Worm (Caenorhabditis elegans) whole organism, L3 larva: ENCODE data around the gene wrb-1.

Experiments
- R02D3.7 ChIP-seq: fragments of 150-350 bp; optimal IDR thresholded peaks from 2 replicates; lab custom pipeline; 2014; ENCODE audit warnings: missing biosample characterization, missing genetic modification characterization
- aly-2 ChIP-seq: fragments of 150-350 bp; optimal IDR thresholded peaks from 2 replicates; lab custom pipeline; 2014; ENCODE audit warnings: missing biosample characterization, missing genetic modification characterization
- ceh-16 ChIP-seq: sonication (generic microtip); optimal IDR thresholded peaks from 2 replicates; lab custom pipeline; 2017; ENCODE audit warnings: missing biosample characterization, missing genetic modification characterization
- ceh-28 ChIP-seq: fragments of 150-350 bp; optimal IDR thresholded peaks from 2 replicates; lab custom pipeline; 2014; ENCODE audit warnings: missing biosample characterization, missing genetic modification reagents, missing genetic modification characterization
- ceh-82 ChIP-seq: fragments of 150-350 bp; optimal IDR thresholded peaks from 2 replicates; lab custom pipeline; 2014; ENCODE audit warnings: missing biosample characterization, missing genetic modification characterization
- elt-2 ChIP-seq: sonication (generic microtip); optimal IDR thresholded peaks from 2 replicates; lab custom pipeline; 2016; ENCODE audit warnings: missing genetic modification reagents, mild to moderate bottlenecking, missing genetic modification characterization, missing compliant biosample characterization
- elt-3 ChIP-seq, 3 experiments: fragments of 150-350 bp in 1 of 3; sonication (generic microtip) in 2 of 3; optimal IDR thresholded peaks; 2 replicates in 2 of 3; 4 replicates in 1 of 3; lab custom pipeline; 2014 to 2017; ENCODE audit warnings: missing biosample characterization in 3 of 3, missing genetic modification characterization in 3 of 3
- eor-1 ChIP-seq, 2 experiments: fragments of 150-350 bp; optimal IDR thresholded peaks; 2 replicates each; lab custom pipeline; 2014 to 2018; ENCODE audit warnings: missing biosample characterization in 2 of 2, missing genetic modification characterization in 2 of 2
- hmg-11 ChIP-seq: sonication (generic microtip); optimal IDR thresholded peaks from 2 replicates; lab custom pipeline; 2016; ENCODE audit warnings: missing genetic modification characterization, missing compliant biosample characterization
- jun-1 ChIP-seq: fragments of 150-350 bp; optimal IDR thresholded peaks from 2 replicates; lab custom pipeline; 2014; ENCODE audit warnings: missing biosample characterization, missing genetic modification reagents, missing genetic modification characterization
- lin-15B ChIP-seq: fragments of 150-350 bp; optimal IDR thresholded peaks from 2 replicates; lab custom pipeline; 2014; ENCODE audit warnings: missing biosample characterization, missing genetic modification characterization
- lsy-12 ChIP-seq: sonication (generic microtip); optimal IDR thresholded peaks from 2 replicates; lab custom pipeline; 2016; ENCODE audit warnings: mild to moderate bottlenecking, missing genetic modification characterization, missing compliant biosample characterization
- nfya-1 ChIP-seq: sonication (generic microtip); optimal IDR thresholded peaks from 2 replicates; lab custom pipeline; 2017; ENCODE audit warnings: missing genetic modification characterization, mild to moderate bottlenecking, missing compliant biosample characterization, antibody characterized with exemption, moderate library complexity; ENCODE audit not compliant: insufficient read depth
- nhr-11 ChIP-seq: fragments of 150-350 bp; optimal IDR thresholded peaks from 2 replicates; lab custom pipeline; 2014; ENCODE audit warnings: missing biosample characterization, missing genetic modification characterization
- nhr-23 ChIP-seq: fragments of 150-350 bp; optimal IDR thresholded peaks from 2 replicates; lab custom pipeline; 2014; ENCODE audit warnings: missing biosample characterization, missing genetic modification reagents, missing genetic modification characterization
- nhr-237 ChIP-seq: fragments of 150-350 bp; optimal IDR thresholded peaks from 2 replicates; lab custom pipeline; 2014; ENCODE audit warnings: missing biosample characterization, missing genetic modification characterization
- nhr-43 ChIP-seq: sonication (generic microtip); optimal IDR thresholded peaks from 2 replicates; lab custom pipeline; 2016; ENCODE audit warnings: mild to moderate bottlenecking, missing genetic modification characterization, missing compliant biosample characterization; ENCODE audit not compliant: poor library complexity, severe bottlenecking
- nhr-77 ChIP-seq: fragments of 150-350 bp; optimal IDR thresholded peaks from 2 replicates; lab custom pipeline; 2014; ENCODE audit warnings: missing biosample characterization, missing genetic modification characterization
- pha-4 ChIP-seq: fragments of 150-350 bp; optimal IDR thresholded peaks from 2 replicates; lab custom pipeline; 2014; ENCODE audit warnings: missing biosample characterization, missing genetic modification reagents, missing genetic modification characterization
- pqm-1 ChIP-seq: fragments of 150-350 bp; optimal IDR thresholded peaks from 2 replicates; lab custom pipeline; 2017; ENCODE audit warnings: missing biosample characterization, missing genetic modification characterization, inconsistent platforms
- sea-2 ChIP-seq: fragments of 150-350 bp; sonication (generic microtip); optimal IDR thresholded peaks from 4 replicates; lab custom pipeline; 2014; ENCODE audit warnings: missing biosample characterization, missing genetic modification reagents, missing genetic modification characterization
- snpc-4 ChIP-seq: fragments of 150-350 bp; optimal IDR thresholded peaks from 2 replicates; lab custom pipeline; 2014; ENCODE audit warnings: missing biosample characterization, missing genetic modification characterization
- tbx-2 ChIP-seq: sonication (generic microtip); optimal IDR thresholded peaks from 2 replicates; lab custom pipeline; 2016; ENCODE audit warnings: mild to moderate bottlenecking, missing genetic modification characterization, missing compliant biosample characterization
- unc-39 ChIP-seq: sonication (generic microtip); optimal IDR thresholded peaks from 4 replicates; lab custom pipeline; 2017; ENCODE audit warnings: missing biosample characterization, missing genetic modification characterization
- zag-1 ChIP-seq: fragments of 150-350 bp; optimal IDR thresholded peaks from 2 replicates; lab custom pipeline; 2014; ENCODE audit warnings: missing biosample characterization, missing genetic modification characterization

wrb-1 gene

DNA sequence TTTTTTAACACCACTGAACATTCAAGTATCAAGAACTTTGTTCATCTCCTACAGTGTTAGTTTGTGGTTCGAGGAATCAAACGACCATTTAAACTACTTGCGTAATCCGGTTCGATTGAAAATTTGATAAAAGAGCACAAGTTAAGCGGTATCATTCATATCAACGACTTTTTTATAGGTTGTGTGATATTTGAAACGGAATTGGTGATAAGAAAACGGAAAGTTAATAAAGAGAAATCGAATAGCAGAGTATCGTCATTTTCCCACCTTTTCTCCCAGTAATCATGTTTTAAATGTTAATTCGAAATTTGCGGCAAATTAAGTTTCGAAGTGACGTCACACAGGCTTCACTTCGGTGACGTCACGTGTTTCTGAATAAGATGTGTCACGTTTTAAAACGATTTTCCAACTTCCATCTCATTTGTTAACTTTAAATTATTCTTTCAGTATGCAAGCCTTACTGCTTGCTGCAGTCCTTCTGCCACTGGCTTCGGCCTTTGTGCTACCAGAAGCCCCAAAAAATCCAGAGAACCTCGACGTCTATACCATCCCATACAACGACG is 19.5 kb upstream of the wrb-1 start, which contains the start of gene T21H3.1:
T21H3.1 (plus strand) TSS at position 448 of the 563 bp plus-strand sequence.
- TF ChIP-seq jun-1 (tag; lab: Kevin White, UChicago) (peak; percentile 44), nhr-43 (tag; lab: Kevin White, UChicago) (no peak), R02D3.7 (tag; lab: Kevin White, UChicago) (no peak), elt-2 (tag; lab: Kevin White, UChicago) (peak; percentile 96), pqm-1 (tag; lab: Kevin White, UChicago) (peak; percentile 95)

DNA sequence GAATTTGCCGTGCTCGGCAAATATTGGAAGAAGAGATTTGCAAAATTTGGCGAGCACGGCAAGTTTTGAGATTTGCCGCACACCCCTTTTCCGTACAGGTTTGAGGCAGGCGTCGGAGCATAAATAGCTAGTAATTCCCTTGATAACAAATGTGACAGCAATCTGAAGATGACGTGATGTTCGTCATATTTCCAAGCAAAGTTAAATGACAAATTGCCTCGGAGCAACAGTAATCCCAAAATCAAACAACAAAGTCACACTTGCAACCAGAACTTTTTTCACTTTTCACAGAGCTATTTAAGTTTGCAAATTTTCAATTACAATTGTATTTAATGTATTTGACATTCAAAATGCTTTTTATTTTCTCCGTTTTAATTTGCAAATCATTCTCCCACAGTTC is 16.6 kb upstream of the wrb-1 start, which contains the start of gene F25A2.1:
F25A2.1 (plus strand) TSS at position 301 of the 400 bp plus-strand sequence.
- TF ChIP-seq elt-2 (tag; lab: Kevin White, UChicago) (peak; percentile 12), R02D3.7 (tag; lab: Kevin White, UChicago) (no peak)

DNA sequence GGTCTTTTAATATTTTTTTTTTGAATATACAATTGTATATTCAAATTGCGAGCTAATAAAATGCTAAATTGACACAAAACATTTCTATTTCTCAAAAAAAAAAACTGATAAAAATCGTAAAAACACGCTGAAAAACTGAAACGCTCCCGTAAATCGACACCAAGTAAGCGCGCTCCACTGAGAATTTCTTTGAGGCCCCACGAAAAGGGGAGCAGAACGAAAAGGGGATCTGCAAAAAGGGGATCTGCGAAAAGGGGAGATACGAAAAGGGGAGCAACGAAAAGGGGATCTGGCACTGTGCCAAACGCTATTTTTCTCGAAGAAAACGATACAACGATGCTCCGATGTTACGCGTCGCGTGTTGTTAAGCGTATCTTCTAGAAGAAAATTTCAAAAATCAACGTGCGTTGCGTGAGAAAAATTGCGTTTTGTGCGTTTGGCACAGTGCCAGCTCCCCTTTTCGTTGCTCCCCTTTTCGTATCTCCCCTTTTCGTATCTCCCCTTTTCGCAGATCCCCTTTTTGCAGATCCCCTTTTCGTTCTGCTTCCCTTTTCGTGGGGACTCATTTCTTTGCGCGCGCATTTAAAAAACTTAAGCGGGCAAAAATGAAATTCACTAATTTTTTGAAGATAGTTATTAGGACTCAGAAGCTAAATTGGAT is 1.3 kb downstream of the wrb-1 start:
- peak; percentile 23 for TF ChIP-seq nfya-1 (tag; lab: Kevin White, UChicago)
- peak; percentile 29 for TF ChIP-seq lin-15B (tag; lab: Kevin White, UChicago)
- peak; percentile 10 for TF ChIP-seq elt-2 (tag; lab: Kevin White, UChicago)
- peak; percentile 87 for TF ChIP-seq R02D3.7 (tag; lab: Kevin White, UChicago)
- TF ChIP-seq lsy-12 (tag; lab: Kevin White, UChicago), result peak; percentile 27

DNA sequence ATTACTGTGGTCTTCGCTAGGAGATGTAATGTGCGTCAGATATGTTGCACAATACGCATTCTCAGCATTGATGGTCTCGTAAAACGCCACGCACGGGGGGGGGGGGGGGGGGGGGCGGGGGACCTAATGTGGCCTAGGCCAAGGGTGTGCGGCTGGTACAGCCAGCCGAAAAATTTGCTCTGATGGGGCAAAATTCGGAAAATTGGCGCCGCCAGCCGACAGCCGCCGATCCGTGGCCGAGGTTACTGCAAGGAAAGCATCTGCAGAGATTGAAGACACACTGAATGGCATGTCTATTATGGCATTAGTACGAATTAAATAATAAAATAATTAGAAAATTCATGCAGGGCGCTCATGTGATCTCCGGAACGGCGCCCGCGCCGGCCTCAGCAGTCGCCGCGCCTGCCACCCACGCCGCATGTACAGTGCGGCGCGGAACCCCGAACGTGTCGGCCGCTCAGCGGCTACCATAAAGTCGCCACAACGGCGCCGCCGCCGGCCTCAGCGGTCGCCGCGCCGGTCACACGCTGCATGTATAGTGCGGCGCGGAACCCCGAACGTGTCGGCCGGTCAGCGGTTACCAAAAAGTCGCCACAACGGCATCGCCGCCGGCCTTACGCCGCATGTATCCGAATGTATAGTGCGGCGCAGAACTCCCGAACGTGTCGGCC is 3.5 kb downstream of the wrb-1 start, which contains the start of gene Y50D4A.6:
Y50D4A.6 (minus strand) TSS at position 51 of the 671 bp plus-strand sequence.
- TF ChIP-seq hmg-11 (tag; lab: Kevin White, UChicago), result no peak
- TF ChIP-seq pha-4 (tag; lab: Kevin White, UChicago), result no peak
- no peak for TF ChIP-seq eor-1 (tag; optimal IDR thresholded peaks at IDR 0.05; lab: Kevin White, UChicago)
- no peak for TF ChIP-seq aly-2 (tag; lab: Kevin White, UChicago)
- no peak for TF ChIP-seq nhr-77 (tag; lab: Kevin White, UChicago)
- TF ChIP-seq ceh-28 (tag; lab: Kevin White, UChicago), result no peak
- no peak for TF ChIP-seq elt-2 (tag; lab: Kevin White, UChicago)
- TF ChIP-seq snpc-4 (tag; lab: Kevin White, UChicago), result no peak
- no peak for TF ChIP-seq R02D3.7 (tag; lab: Kevin White, UChicago)
- TF ChIP-seq nhr-237 (tag; lab: Kevin White, UChicago), result no peak
- no peak for TF ChIP-seq zag-1 (tag; lab: Kevin White, UChicago)
- no peak for TF ChIP-seq unc-39 (tag; lab: Kevin White, UChicago)
- no peak for TF ChIP-seq sea-2
- TF ChIP-seq elt-3 (tag; optimal IDR thresholded peaks at IDR 0.05; lab: Kevin White, UChicago), result no peak
- TF ChIP-seq tbx-2, result no peak
- TF ChIP-seq ceh-82 (tag; lab: Kevin White, UChicago), result no peak
- no peak for TF ChIP-seq jun-1 (tag; lab: Kevin White, UChicago)
- TF ChIP-seq nhr-11 (tag; lab: Kevin White, UChicago), result no peak
- TF ChIP-seq ceh-16 (tag; lab: Kevin White, UChicago), result no peak
- TF ChIP-seq pqm-1 (tag; lab: Kevin White, UChicago), result no peak

DNA sequence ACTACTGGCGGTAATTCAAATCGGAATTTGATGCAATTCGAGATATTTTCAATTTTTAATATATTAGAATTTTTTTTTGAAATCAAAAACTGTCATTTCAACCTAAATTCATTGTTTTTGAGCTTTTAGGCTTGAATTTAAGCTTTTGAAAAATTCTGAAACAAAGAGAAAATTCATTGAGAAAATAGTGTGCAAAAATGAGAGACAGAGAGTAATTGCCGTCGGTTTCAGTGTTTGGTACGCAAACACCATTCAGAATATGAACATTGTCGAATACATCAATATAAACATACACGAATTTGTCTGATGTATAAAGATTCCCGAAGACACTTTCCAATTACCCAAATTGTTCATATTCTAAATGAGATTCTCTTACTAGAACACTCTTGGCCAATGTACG is 5.8 kb downstream of the wrb-1 start:
- TF ChIP-seq eor-1 (tag; optimal IDR thresholded peaks at IDR 0.05; lab: Kevin White, UChicago), result no peak
- TF ChIP-seq lin-15B (tag; lab: Kevin White, UChicago), result peak; percentile 4
- TF ChIP-seq, all 47 proteins: peak for 1

DNA sequence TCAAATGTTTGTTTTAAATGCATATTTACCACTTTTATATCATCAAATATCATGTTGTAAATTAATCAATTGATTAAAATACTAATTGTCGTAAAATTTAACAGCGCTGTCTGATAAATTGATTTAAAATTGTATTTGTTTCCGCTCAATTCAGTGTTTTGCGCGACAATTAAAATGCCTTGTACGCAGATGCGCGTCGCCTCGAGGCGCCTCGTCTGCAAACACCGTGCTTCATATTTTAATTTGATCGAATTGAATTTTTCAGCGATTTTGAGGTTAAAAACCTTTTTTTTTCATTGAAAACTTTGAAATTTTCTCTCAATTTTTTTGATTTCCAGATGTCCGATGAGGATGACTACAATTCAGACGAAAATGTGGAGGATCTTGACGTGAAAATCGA is 11.1 kb downstream of the wrb-1 start, which contains the start of gene Y50D4A.5:
Y50D4A.5 (plus strand) TSS at position 337 of the 400 bp plus-strand sequence.
- TF ChIP-seq lin-15B (tag; lab: Kevin White, UChicago), result peak; percentile 6
- TF ChIP-seq nhr-23 (tag; lab: Kevin White, UChicago), result no peak
